Worm (Caenorhabditis elegans) whole organism, mixed stage, embryonic: Measurements from ENCODE around the gene ZK180.8.

Experiments used
- ceh-43 ChIP-seq: fragments of 200-800 bp; sonication (Bioruptor generic); optimal IDR thresholded peaks from 2 replicates; lab custom pipeline; 2018; ENCODE audit warnings: mild to moderate bottlenecking, missing genetic modification characterization, moderate library complexity, missing compliant biosample characterization
- ces-1 ChIP-seq: fragments of 150-350 bp; optimal IDR thresholded peaks from 2 replicates; lab custom pipeline; 2014; ENCODE audit warnings: missing biosample characterization, missing genetic modification reagents, missing genetic modification characterization
- drap-1 ChIP-seq: fragments of 200-800 bp; sonication (Bioruptor generic); optimal IDR thresholded peaks from 3 replicates; lab custom pipeline; 2018; ENCODE audit warnings: mild to moderate bottlenecking, missing genetic modification characterization, missing compliant biosample characterization
- elt-1 ChIP-seq: sonication (generic microtip); optimal IDR thresholded peaks from 2 replicates; lab custom pipeline; 2017; ENCODE audit warnings: missing genetic modification characterization, mild to moderate bottlenecking, missing compliant biosample characterization, antibody characterized with exemption, moderate library complexity, borderline replicate concordance; ENCODE audit not compliant: insufficient read depth
- elt-3 ChIP-seq: fragments of 150-350 bp; optimal IDR thresholded peaks from 2 replicates; lab custom pipeline; 2014; ENCODE audit warnings: missing biosample characterization, missing genetic modification characterization
- lin-13 ChIP-seq: fragments of 150-350 bp; optimal IDR thresholded peaks from 2 replicates; lab custom pipeline; 2014; ENCODE audit warnings: missing biosample characterization, missing genetic modification characterization
- mab-5 ChIP-seq: fragments of 150-350 bp; optimal IDR thresholded peaks from 2 replicates; lab custom pipeline; 2014; ENCODE audit warnings: missing biosample characterization, missing genetic modification characterization
- nhr-2 ChIP-seq: fragments of 150-350 bp; optimal IDR thresholded peaks from 2 replicates; lab custom pipeline; 2014; ENCODE audit warnings: missing biosample characterization, missing genetic modification characterization
- pha-4 ChIP-seq: fragments of 150-350 bp; optimal IDR thresholded peaks from 2 replicates; lab custom pipeline; 2018; ENCODE audit warnings: missing biosample characterization, missing genetic modification reagents, missing genetic modification characterization
- unc-62 ChIP-seq: fragments of 150-350 bp; optimal IDR thresholded peaks from 2 replicates; lab custom pipeline; 2014; ENCODE audit warnings: missing biosample characterization, missing genetic modification reagents, missing genetic modification characterization

ce11 chrIV:4480027-4480426 lies 31.5 kb downstream of the ZK180.8 start, which contains the start of gene M01H9.10:
- TF ChIP-seq unc-62 (GFP tag; lab: Kevin White, UChicago) (no peak), elt-1 (no peak), elt-3 (no peak), mab-5 (tag; lab: Kevin White, UChicago) (no peak), ces-1 (GFP tag; lab: Kevin White, UChicago) (no peak), drap-1 (GFP tag; lab: Kevin White, UChicago) (no peak), nhr-2 (tag; lab: Kevin White, UChicago) (no peak), ceh-43 (no peak), lin-13 (tag; lab: Kevin White, UChicago) (no peak), pha-4 (tag; lab: Kevin White, UChicago) (no peak)
